Worm (Caenorhabditis elegans) whole organism, L4 larva: Measurements from ENCODE around the gene F15B9.6.

Experiments used
- F10B5.3 ChIP-seq: sonication (generic microtip); optimal IDR thresholded peaks from 2 replicates; lab custom pipeline; 2016; ENCODE audit warnings: mild to moderate bottlenecking, missing genetic modification characterization, missing compliant biosample characterization
- Y105C5A.15 ChIP-seq: fragments of 200-800 bp; sonication (Bioruptor generic); IDR thresholded peaks from 2 replicates; pipeline ENCODE4 v1.3.6; 2022; ENCODE audit warnings: missing genetic modification characterization, missing compliant biosample characterization
- Y48G9A.11 ChIP-seq: fragments of 200-800 bp; sonication (Bioruptor generic); IDR thresholded peaks from 2 replicates; pipeline ENCODE4 v1.3.6; 2022; ENCODE audit warnings: missing genetic modification reagents, missing genetic modification characterization, missing compliant biosample characterization
- Y5F2A.4 ChIP-seq: fragments of 200-800 bp; sonication (Bioruptor generic); optimal IDR thresholded peaks from 2 replicates; lab custom pipeline; 2018; ENCODE audit warnings: mild to moderate bottlenecking, missing genetic modification characterization, missing compliant biosample characterization
- Y75B8A.6 ChIP-seq: fragments of 200-800 bp; sonication (Bioruptor generic); IDR thresholded peaks from 2 replicates; pipeline ENCODE4 v1.3.6; 2022; ENCODE audit warnings: missing genetic modification reagents, missing genetic modification characterization, missing compliant biosample characterization
- ZK337.2 ChIP-seq: fragments of 200-800 bp; sonication (Bioruptor generic); IDR thresholded peaks from 2 replicates; pipeline ENCODE4 v1.3.6; 2022; ENCODE audit warnings: missing genetic modification reagents, missing genetic modification characterization, missing compliant biosample characterization
- aly-2 ChIP-seq: sonication (generic microtip); optimal IDR thresholded peaks from 2 replicates; lab custom pipeline; 2018; ENCODE audit warnings: missing biosample characterization, missing genetic modification characterization
- ama-1 ChIP-seq: fragments of 150-350 bp; optimal IDR thresholded peaks from 2 replicates; lab custom pipeline; 2014; ENCODE audit warnings: inconsistent platforms, mixed read lengths
- ceh-28 ChIP-seq: fragments of 150-350 bp; optimal IDR thresholded peaks from 2 replicates; lab custom pipeline; 2014; ENCODE audit warnings: missing biosample characterization, missing genetic modification reagents, missing genetic modification characterization
- cey-2 ChIP-seq: sonication (generic microtip); optimal IDR thresholded peaks from 3 replicates; lab custom pipeline; 2017; ENCODE audit warnings: missing genetic modification characterization, mild to moderate bottlenecking, missing compliant biosample characterization, antibody characterized with exemption, borderline replicate concordance; ENCODE audit not compliant: insufficient read depth
- ctbp-1 ChIP-seq: fragments of 200-800 bp; sonication (Bioruptor generic); IDR thresholded peaks from 2 replicates; pipeline ENCODE4 v1.3.6; 2022; ENCODE audit warnings: missing genetic modification reagents, missing genetic modification characterization, missing compliant biosample characterization
- daf-16 ChIP-seq, 3 experiments: sonication (generic microtip); optimal IDR thresholded peaks; 2 replicates each; lab custom pipeline; 2016 to 2017; ENCODE audit warnings: missing genetic modification characterization in 3 of 3, missing genetic modification reagents in 3 of 3, mild to moderate bottlenecking in 2 of 3, missing compliant biosample characterization in 2 of 3, missing biosample characterization in 1 of 3, moderate library complexity in 1 of 3
- daf-8 ChIP-seq: fragments of 200-800 bp; sonication (Bioruptor generic); IDR thresholded peaks from 2 replicates; pipeline ENCODE4 v1.3.6; 2022; ENCODE audit warnings: missing genetic modification characterization, missing compliant biosample characterization
- dmd-6 ChIP-seq: fragments of 200-800 bp; sonication (Bioruptor generic); IDR thresholded peaks from 2 replicates; pipeline ENCODE4 v1.3.6; 2022; ENCODE audit warnings: missing genetic modification reagents, missing genetic modification characterization, missing compliant biosample characterization
- dmd-9 ChIP-seq: fragments of 200-800 bp; sonication (Bioruptor generic); IDR thresholded peaks from 2 replicates; pipeline ENCODE4 v1.3.6; 2022; ENCODE audit warnings: missing genetic modification reagents, missing genetic modification characterization, missing compliant biosample characterization
- duxl-1 ChIP-seq: sonication (generic microtip); optimal IDR thresholded peaks from 2 replicates; lab custom pipeline; 2016; ENCODE audit warnings: mild to moderate bottlenecking, missing genetic modification characterization, moderate library complexity, missing compliant biosample characterization; ENCODE audit not compliant: poor library complexity
- dve-1 ChIP-seq: sonication (generic microtip); optimal IDR thresholded peaks from 2 replicates; lab custom pipeline; 2017; ENCODE audit warnings: antibody characterized with exemption, mild to moderate bottlenecking, missing genetic modification characterization, missing compliant biosample characterization; ENCODE audit not compliant: insufficient read depth
- egl-27 ChIP-seq: sonication (generic microtip); optimal IDR thresholded peaks from 3 replicates; lab custom pipeline; 2017; ENCODE audit warnings: missing biosample characterization, missing genetic modification reagents, missing genetic modification characterization
- egl-43 ChIP-seq: fragments of 200-800 bp; sonication (Bioruptor generic); IDR thresholded peaks from 2 replicates; pipeline ENCODE4 v1.3.6; 2022; ENCODE audit warnings: missing genetic modification reagents, missing genetic modification characterization, missing compliant biosample characterization
- fkh-10 ChIP-seq: fragments of 150-350 bp; optimal IDR thresholded peaks from 2 replicates; lab custom pipeline; 2014; ENCODE audit warnings: missing biosample characterization, missing genetic modification reagents, missing genetic modification characterization
- hlh-11 ChIP-seq: fragments of 200-800 bp; sonication (Bioruptor generic); optimal IDR thresholded peaks from 2 replicates; lab custom pipeline; 2018; ENCODE audit warnings: mild to moderate bottlenecking, missing genetic modification characterization, missing compliant biosample characterization
- hmg-1.1 ChIP-seq: fragments of 200-800 bp; sonication (Bioruptor generic); IDR thresholded peaks from 2 replicates; pipeline ENCODE4 v1.3.6; 2022; ENCODE audit warnings: missing genetic modification reagents, missing genetic modification characterization, missing compliant biosample characterization
- jun-1 ChIP-seq: fragments of 150-350 bp; optimal IDR thresholded peaks from 2 replicates; lab custom pipeline; 2014; ENCODE audit warnings: missing biosample characterization, missing genetic modification reagents, missing genetic modification characterization
- lim-7 ChIP-seq: fragments of 200-800 bp; sonication (Bioruptor generic); IDR thresholded peaks from 2 replicates; pipeline ENCODE4 v1.3.6; 2022; ENCODE audit warnings: missing genetic modification characterization, missing compliant biosample characterization
- lin-1 ChIP-seq: fragments of 200-800 bp; sonication (Bioruptor generic); IDR thresholded peaks from 2 replicates; pipeline ENCODE4 v1.3.6; 2022; ENCODE audit warnings: missing genetic modification reagents, missing genetic modification characterization, missing compliant biosample characterization
- lin-38 ChIP-seq: fragments of 200-800 bp; sonication (Bioruptor generic); IDR thresholded peaks from 2 replicates; pipeline ENCODE4 v1.3.6; 2022; ENCODE audit warnings: missing genetic modification reagents, missing genetic modification characterization, missing compliant biosample characterization
- lir-3 ChIP-seq: sonication (generic microtip); optimal IDR thresholded peaks from 2 replicates; lab custom pipeline; 2016; ENCODE audit warnings: mild to moderate bottlenecking, missing genetic modification characterization, missing compliant biosample characterization
- madf-5 ChIP-seq, 2 experiments: fragments of 200-800 bp; sonication (Bioruptor generic); IDR thresholded peaks; 2 replicates each; pipeline ENCODE4 v1.3.6; 2022; ENCODE audit warnings: missing compliant biosample characterization in 2 of 2, missing genetic modification characterization in 2 of 2
- madf-9 ChIP-seq: fragments of 200-800 bp; sonication (Bioruptor generic); conservative IDR thresholded peaks from 2 replicates; pipeline ENCODE4 v1.3.6; 2022; ENCODE audit warnings: missing genetic modification reagents, missing genetic modification characterization, missing compliant biosample characterization
- mdt-29 ChIP-seq: fragments of 200-800 bp; sonication (Bioruptor generic); IDR thresholded peaks from 2 replicates; pipeline ENCODE4 v1.3.6; 2022; ENCODE audit warnings: missing genetic modification reagents, missing genetic modification characterization, missing compliant biosample characterization
- mxl-3 ChIP-seq: fragments of 200-800 bp; sonication (Bioruptor generic); optimal IDR thresholded peaks from 2 replicates; lab custom pipeline; 2018; ENCODE audit warnings: mild to moderate bottlenecking, missing genetic modification characterization, missing compliant biosample characterization
- nhr-111 ChIP-seq: fragments of 200-800 bp; sonication (Bioruptor generic); optimal IDR thresholded peaks from 2 replicates; lab custom pipeline; 2018; ENCODE audit warnings: mild to moderate bottlenecking, missing genetic modification characterization, missing compliant biosample characterization
- nhr-25 ChIP-seq: sonication (generic microtip); optimal IDR thresholded peaks from 2 replicates; lab custom pipeline; 2017; ENCODE audit warnings: missing genetic modification characterization, mild to moderate bottlenecking, missing compliant biosample characterization, antibody characterized with exemption, moderate library complexity, borderline replicate concordance; ENCODE audit not compliant: insufficient read depth
- nhr-28 ChIP-seq: fragments of 150-350 bp; optimal IDR thresholded peaks from 2 replicates; lab custom pipeline; 2014; ENCODE audit warnings: missing biosample characterization, missing genetic modification characterization
- nhr-42 ChIP-seq: fragments of 200-800 bp; sonication (Bioruptor generic); IDR thresholded peaks from 2 replicates; pipeline ENCODE4 v1.3.6; 2022; ENCODE audit warnings: missing genetic modification characterization, missing compliant biosample characterization
- nhr-77 ChIP-seq: fragments of 150-350 bp; optimal IDR thresholded peaks from 2 replicates; lab custom pipeline; 2014; ENCODE audit warnings: missing biosample characterization, missing genetic modification characterization
- pha-4 ChIP-seq, 2 experiments: fragments of 150-350 bp in 1 of 2; fragments of 200-800 bp in 1 of 2; sonication (Bioruptor generic) in 1 of 2; IDR thresholded peaks in 1 of 2; optimal IDR thresholded peaks in 1 of 2; 2 replicates each; pipeline versions ENCODE4 v1.3.6 to Lab custom; 2014 to 2022; ENCODE audit warnings: missing genetic modification characterization in 2 of 2, missing genetic modification reagents in 2 of 2, missing biosample characterization in 1 of 2, missing compliant biosample characterization in 1 of 2
- php-3 ChIP-seq: fragments of 200-800 bp; sonication (Bioruptor generic); IDR thresholded peaks from 2 replicates; pipeline ENCODE4 v1.3.6; 2022; ENCODE audit warnings: missing genetic modification reagents, missing genetic modification characterization, missing compliant biosample characterization
- pqm-1 ChIP-seq: sonication (generic microtip); optimal IDR thresholded peaks from 2 replicates; lab custom pipeline; 2017; ENCODE audit warnings: missing biosample characterization, missing genetic modification characterization
- saeg-2 ChIP-seq: fragments of 200-800 bp; sonication (Bioruptor generic); IDR thresholded peaks from 2 replicates; pipeline ENCODE4 v1.3.6; 2022; ENCODE audit warnings: missing genetic modification reagents, missing genetic modification characterization, missing compliant biosample characterization
- tag-97 ChIP-seq: fragments of 200-800 bp; sonication (Bioruptor generic); IDR thresholded peaks from 2 replicates; pipeline ENCODE4 v1.3.6; 2022; ENCODE audit warnings: missing genetic modification characterization, missing compliant biosample characterization
- unc-39 ChIP-seq: sonication (generic microtip); optimal IDR thresholded peaks from 2 replicates; lab custom pipeline; 2017; ENCODE audit warnings: missing biosample characterization, missing genetic modification characterization
- unc-62 ChIP-seq, 3 experiments: fragments of 150-350 bp in 1 of 3; sonication (generic microtip); optimal IDR thresholded peaks in 2 of 3; peaks in 1 of 3; 1 replicate in 1 of 3; 2 replicates in 2 of 3; lab custom pipeline; 2014 to 2017; ENCODE audit warnings: missing biosample characterization in 3 of 3, missing genetic modification characterization in 3 of 3, missing genetic modification reagents in 3 of 3, missing genotype in 1 of 3
- zfp-2 ChIP-seq: sonication (generic microtip); optimal IDR thresholded peaks from 2 replicates; lab custom pipeline; 2016; ENCODE audit warnings: mild to moderate bottlenecking, missing genetic modification characterization, missing compliant biosample characterization
- zfp-3 ChIP-seq: fragments of 200-800 bp; sonication (Bioruptor generic); conservative IDR thresholded peaks from 2 replicates; pipeline ENCODE4 v1.3.6; 2022; ENCODE audit warnings: missing genetic modification reagents, missing genetic modification characterization, missing compliant biosample characterization
- zip-11 ChIP-seq: fragments of 200-800 bp; sonication (Bioruptor generic); IDR thresholded peaks from 2 replicates; pipeline ENCODE4 v1.3.6; 2022; ENCODE audit warnings: missing genetic modification characterization, missing compliant biosample characterization
- ztf-7 ChIP-seq: fragments of 150-350 bp; optimal IDR thresholded peaks from 2 replicates; lab custom pipeline; 2014; ENCODE audit warnings: missing biosample characterization, missing genetic modification characterization

F15B9.6 gene

ce11 chrV:13002070-13002469 lies 11.9 kb upstream of the F15B9.6 start, which contains the start of gene inft-2:
TSS of gene inft-2 (plus strand) at chrV:13002317.
- TF ChIP-seq pqm-1 (tag; lab: Kevin White, UChicago): peak; percentile 19
- TF ChIP-seq ceh-28 (tag; lab: Kevin White, UChicago): no peak
- 0 out of 2 replicates have a peak, but pooled peaks have one; percentile 30 for TF ChIP-seq saeg-2 (GFP tag; lab: Robert Waterston, UW)
- TF ChIP-seq dmd-6 (GFP tag; lab: Robert Waterston, UW): peak; percentile 46
- no peak for TF ChIP-seq php-3
- no peak for TF ChIP-seq daf-16 (GFP tag; optimal IDR thresholded peaks at IDR 0.05; lab: Kevin White, UChicago)
- TF ChIP-seq daf-16 (tag; optimal IDR thresholded peaks at IDR 0.05; lab: Kevin White, UChicago): peak; percentile 69
- no peak for TF ChIP-seq Y5F2A.4
- TF ChIP-seq ZK337.2 (GFP tag; lab: Robert Waterston, UW): no peak
- TF ChIP-seq dve-1: peak; percentile 60
- no peak for TF ChIP-seq lir-3 (tag; lab: Kevin White, UChicago)
- TF ChIP-seq lin-1 (GFP tag; lab: Robert Waterston, UW): 0 out of 2 replicates have a peak, but pooled peaks have one; percentile 10
- no peak for TF ChIP-seq madf-5 (GFP tag; IDR thresholded peaks at IDR 0.05; lab: Robert Waterston, UW)
- no peak for TF ChIP-seq daf-8 (GFP tag; lab: Robert Waterston, UW)
- TF ChIP-seq cey-2: no peak
- no peak for TF ChIP-seq ama-1
- no peak for TF ChIP-seq hmg-1.1
- TF ChIP-seq hlh-11 (tag; lab: Kevin White, UChicago): peak; percentile 33
- TF ChIP-seq nhr-28: peak; percentile 35
- TF ChIP-seq fkh-10 (GFP tag; lab: Kevin White, UChicago): no peak
- TF ChIP-seq lin-38: no peak
- TF ChIP-seq nhr-77 (tag; lab: Kevin White, UChicago): peak; percentile 21
- TF ChIP-seq jun-1 (tag; lab: Kevin White, UChicago): no peak
- TF ChIP-seq, all 104 proteins: peak for 9

ce11 chrV:13003378-13003777 lies 10.6 kb upstream of the F15B9.6 start:
- TF ChIP-seq Y75B8A.6 (GFP tag; lab: Robert Waterston, UW): 0 out of 2 replicates have a peak, but pooled peaks have one; percentile 65
- TF ChIP-seq dmd-6 (GFP tag; lab: Robert Waterston, UW): peak; percentile 65
- TF ChIP-seq unc-62 (GFP tag; optimal IDR thresholded peaks at IDR 0.05 in 1 of 2; lab: Kevin White, UChicago): no peak
- TF ChIP-seq unc-62 (tag; optimal IDR thresholded peaks at IDR 0.05; lab: Kevin White, UChicago): no peak
- peak; percentile 85 for TF ChIP-seq Y105C5A.15 (GFP tag; lab: Robert Waterston, UW)
- peak; percentile 66 for TF ChIP-seq nhr-111 (GFP tag; lab: Kevin White, UChicago)
- peak; percentile 77 for TF ChIP-seq ztf-7
- peak; percentile 63 for TF ChIP-seq nhr-77 (tag; lab: Kevin White, UChicago)
- peak; percentile 94 for TF ChIP-seq hmg-1.1
- no peak for TF ChIP-seq tag-97
- TF ChIP-seq ctbp-1 (GFP tag; lab: Robert Waterston, UW): peak; percentile 85
- no peak for TF ChIP-seq unc-39
- TF ChIP-seq mxl-3 (GFP tag; lab: Kevin White, UChicago): peak; percentile 64
- peak; percentile 65 for TF ChIP-seq F10B5.3
- TF ChIP-seq cey-2: no peak
- peak; percentile 28 for TF ChIP-seq aly-2
- peak; percentile 18 for TF ChIP-seq egl-27
- TF ChIP-seq pha-4 (GFP tag; IDR thresholded peaks at IDR 0.05; lab: Robert Waterston, UW): peak; percentile 92
- no peak for TF ChIP-seq pha-4 (tag; optimal IDR thresholded peaks at IDR 0.05; lab: Kevin White, UChicago)
- TF ChIP-seq nhr-25 (tag; lab: Kevin White, UChicago): no peak
- TF ChIP-seq nhr-42 (GFP tag; lab: Robert Waterston, UW): 0 out of 2 replicates have a peak, but pooled peaks have one; percentile 48
- TF ChIP-seq lim-7 (GFP tag; lab: Robert Waterston, UW): peak; percentile 95
- peak; percentile 80; the same call in 1 of the 2 replicates for TF ChIP-seq zip-11
- peak; percentile 53; the same call in 1 of the 2 replicates for TF ChIP-seq madf-9 (GFP tag; lab: Robert Waterston, UW)
- peak; percentile 93 for TF ChIP-seq egl-43 (GFP tag; lab: Robert Waterston, UW)
- TF ChIP-seq mdt-29 (GFP tag; lab: Robert Waterston, UW): 0 out of 2 replicates have a peak, but pooled peaks have one; percentile 17
- TF ChIP-seq zfp-2: no peak
- peak; percentile 61 for TF ChIP-seq duxl-1
- TF ChIP-seq zfp-3 (GFP tag; lab: Robert Waterston, UW): 0 out of 2 replicates have a peak, but pooled peaks have one; percentile 39
- 0 out of 2 replicates have a peak, but pooled peaks have one; percentile 41 for TF ChIP-seq dmd-9 (GFP tag; lab: Robert Waterston, UW)
- peak; percentile 69 for TF ChIP-seq Y5F2A.4
- TF ChIP-seq Y48G9A.11: no peak
